Fruit fly (Drosophila melanogaster) whole organism, embryonic: ENCODE results near the gene Cht5.

Source experiments
- Atf6 ChIP-seq: fragments of 200-800 bp; sonication (Bioruptor generic); IDR thresholded peaks from 2 replicates; pipeline ENCODE4 v1.3.6; 2022; ENCODE audit warnings: missing biosample characterization, missing genetic modification characterization
- CG11247 ChIP-seq: fragments of 200-800 bp; sonication (Bioruptor generic); IDR thresholded peaks from 2 replicates; pipeline ENCODE4 v1.3.6; 2022; ENCODE audit warnings: missing biosample characterization, missing genetic modification characterization
- CG13894 ChIP-seq: fragments of 200-800 bp; sonication (Bioruptor generic); optimal IDR thresholded peaks from 3 replicates; lab custom pipeline; 2018; ENCODE audit warnings: missing biosample characterization, mild to moderate bottlenecking, missing genetic modification characterization, moderate library complexity
- CG1602 ChIP-seq: fragments of 200-800 bp; sonication (Bioruptor generic); optimal IDR thresholded peaks from 3 replicates; lab custom pipeline; 2016; ENCODE audit warnings: missing biosample characterization, missing genetic modification characterization
- CG17359 ChIP-seq: fragments of 200-800 bp; sonication (Bioruptor generic); optimal IDR thresholded peaks from 3 replicates; lab custom pipeline; 2018; ENCODE audit warnings: missing biosample characterization, mild to moderate bottlenecking, missing genetic modification characterization, moderate library complexity
- CG17802 ChIP-seq: fragments of 200-800 bp; sonication (Bioruptor generic); optimal IDR thresholded peaks from 2 replicates; lab custom pipeline; 2018; ENCODE audit warnings: missing biosample characterization, mild to moderate bottlenecking, missing genetic modification characterization, moderate library complexity
- CG17829 ChIP-seq: fragments of 200-800 bp; optimal IDR thresholded peaks from 2 replicates; lab custom pipeline; 2019; ENCODE audit warnings: missing biosample characterization, mild to moderate bottlenecking, missing genetic modification characterization, moderate library complexity
- CG2120 ChIP-seq: fragments of 200-800 bp; sonication (Bioruptor generic); optimal IDR thresholded peaks from 3 replicates; lab custom pipeline; 2016; ENCODE audit warnings: missing biosample characterization, missing genetic modification characterization
- CG2202 ChIP-seq: fragments of 200-800 bp; sonication (Bioruptor generic); optimal IDR thresholded peaks from 2 replicates; lab custom pipeline; 2018; ENCODE audit warnings: missing biosample characterization, mild to moderate bottlenecking, missing genetic modification characterization
- CG30020 ChIP-seq: fragments of 200-800 bp; optimal IDR thresholded peaks from 2 replicates; lab custom pipeline; 2019; ENCODE audit warnings: missing biosample characterization, mild to moderate bottlenecking, missing genetic modification characterization, moderate library complexity
- CG31365 ChIP-seq: fragments of 200-800 bp; sonication (Bioruptor generic); optimal IDR thresholded peaks from 2 replicates; lab custom pipeline; 2018; ENCODE audit warnings: missing biosample characterization, mild to moderate bottlenecking, missing genetic modification characterization
- CG3281 ChIP-seq: fragments of 200-800 bp; sonication (Bioruptor generic); optimal IDR thresholded peaks from 3 replicates; lab custom pipeline; 2017; ENCODE audit warnings: missing biosample characterization, mild to moderate bottlenecking, missing genetic modification characterization
- CG3726 ChIP-seq: fragments of 200-800 bp; sonication (Bioruptor generic); IDR thresholded peaks from 3 replicates; pipeline ENCODE4, ENCODE4 v1.3.6; 2022; ENCODE audit warnings: missing biosample characterization, missing genetic modification characterization
- CG3838 ChIP-seq: fragments of 200-800 bp; sonication (Bioruptor generic); optimal IDR thresholded peaks from 3 replicates; lab custom pipeline; 2016; ENCODE audit warnings: missing biosample characterization, missing genetic modification characterization
- CG5245 ChIP-seq: fragments of 200-800 bp; sonication (Bioruptor generic); optimal IDR thresholded peaks from 3 replicates; lab custom pipeline; 2016; ENCODE audit warnings: missing biosample characterization, missing genetic modification characterization
- CG7963 ChIP-seq: fragments of 200-800 bp; sonication (Bioruptor generic); IDR thresholded peaks from 3 replicates; pipeline ENCODE4 v1.3.6; 2022; ENCODE audit warnings: missing biosample characterization, missing genetic modification characterization; ENCODE audit not compliant: partially characterized antibody
- CG7987 ChIP-seq: fragments of 200-800 bp; sonication (Bioruptor generic); optimal IDR thresholded peaks from 2 replicates; lab custom pipeline; 2018; ENCODE audit warnings: missing biosample characterization, mild to moderate bottlenecking, missing genetic modification characterization, moderate library complexity
- CG8765 ChIP-seq: fragments of 200-800 bp; sonication (Bioruptor generic); IDR thresholded peaks from 2 replicates; pipeline ENCODE4 v1.3.6; 2022; ENCODE audit warnings: missing biosample characterization, missing genetic modification characterization
- Deaf1 ChIP-seq: fragments of 200-800 bp; optimal IDR thresholded peaks from 3 replicates; lab custom pipeline; 2019; ENCODE audit warnings: missing biosample characterization, mild to moderate bottlenecking, missing genetic modification characterization, moderate library complexity
- Doc3 ChIP-seq: fragments of 200-800 bp; sonication (Bioruptor generic); IDR thresholded peaks from 3 replicates; pipeline ENCODE4 v1.3.6; 2022; ENCODE audit warnings: missing biosample characterization, missing genetic modification characterization; ENCODE audit not compliant: partially characterized antibody
- Dref ChIP-seq: fragments of 200-800 bp; sonication (Bioruptor generic); IDR thresholded peaks from 2 replicates; pipeline ENCODE4 v1.3.6; 2022; ENCODE audit warnings: missing biosample characterization, missing genetic modification characterization
- Hmx ChIP-seq: fragments of 200-800 bp; sonication (Bioruptor generic); optimal IDR thresholded peaks from 2 replicates; lab custom pipeline; 2016; ENCODE audit warnings: missing biosample characterization, missing genetic modification characterization
- MBD-R2 ChIP-seq: fragments of 200-800 bp; sonication (Bioruptor generic); IDR thresholded peaks from 2 replicates; pipeline ENCODE4 v1.3.6; 2022; ENCODE audit warnings: missing biosample characterization, missing genetic modification characterization
- MESR4 ChIP-seq: fragments of 200-800 bp; sonication (Bioruptor generic); optimal IDR thresholded peaks from 2 replicates; lab custom pipeline; 2018; ENCODE audit warnings: missing biosample characterization, mild to moderate bottlenecking, missing genetic modification characterization, moderate library complexity
- NK7.1 ChIP-seq: fragments of 200-800 bp; sonication (Bioruptor generic); optimal IDR thresholded peaks from 3 replicates; lab custom pipeline; 2016; ENCODE audit warnings: missing biosample characterization, missing genetic modification characterization
- PHDP ChIP-seq: fragments of 200-800 bp; sonication (Bioruptor generic); optimal IDR thresholded peaks from 3 replicates; lab custom pipeline; 2018; ENCODE audit warnings: missing biosample characterization, mild to moderate bottlenecking, missing genetic modification characterization, moderate library complexity
- Side ChIP-seq: fragments of 200-800 bp; sonication (Bioruptor generic); optimal IDR thresholded peaks from 2 replicates; lab custom pipeline; 2016; ENCODE audit warnings: missing biosample characterization, missing genetic modification characterization
- Six4 ChIP-seq: fragments of 200-800 bp; sonication (Bioruptor generic); optimal IDR thresholded peaks from 2 replicates; lab custom pipeline; 2016; ENCODE audit warnings: missing biosample characterization, missing genetic modification characterization
- ab ChIP-seq: fragments of 200-800 bp; sonication (Bioruptor generic); optimal IDR thresholded peaks from 2 replicates; lab custom pipeline; 2016; ENCODE audit warnings: missing biosample characterization, missing genetic modification characterization
- ap ChIP-seq: fragments of 200-800 bp; sonication (Bioruptor generic); IDR thresholded peaks from 2 replicates; pipeline ENCODE4 v1.3.6; 2022; ENCODE audit warnings: missing biosample characterization, missing genetic modification characterization
- ara ChIP-seq: fragments of 200-800 bp; sonication (Bioruptor generic); IDR thresholded peaks from 2 replicates; pipeline ENCODE4 v1.3.6; 2022; ENCODE audit warnings: missing biosample characterization, missing genetic modification characterization
- ash1 ChIP-seq: fragments of 200-800 bp; sonication (Bioruptor generic); optimal IDR thresholded peaks from 2 replicates; lab custom pipeline; 2018; ENCODE audit warnings: missing biosample characterization, mild to moderate bottlenecking, missing genetic modification characterization
- ato ChIP-seq: fragments of 200-800 bp; sonication (Bioruptor generic); IDR thresholded peaks from 2 replicates; pipeline ENCODE4 v1.3.6; 2022; ENCODE audit warnings: missing biosample characterization, missing genetic modification characterization; ENCODE audit not compliant: partially characterized antibody
- bbx ChIP-seq: fragments of 200-800 bp; sonication (Bioruptor generic); IDR thresholded peaks from 2 replicates; pipeline ENCODE4 v1.3.6; 2022; ENCODE audit warnings: missing biosample characterization, missing genetic modification characterization; ENCODE audit not compliant: partially characterized antibody
- btn ChIP-seq: fragments of 200-800 bp; sonication (Bioruptor generic); optimal IDR thresholded peaks from 2 replicates; lab custom pipeline; 2016; ENCODE audit warnings: missing biosample characterization, missing genetic modification characterization
- cad ChIP-seq: fragments of >200 bp; optimal IDR thresholded peaks from 2 replicates; lab custom pipeline; 2017; ENCODE audit warnings: missing biosample characterization, missing genetic modification characterization
- crp ChIP-seq, 2 experiments: fragments of 200-800 bp; sonication (Bioruptor generic); optimal IDR thresholded peaks; 2 replicates in 1 of 2; 3 replicates in 1 of 2; lab custom pipeline; 2017; ENCODE audit warnings: missing biosample characterization in 2 of 2, missing genetic modification characterization in 2 of 2, mild to moderate bottlenecking in 1 of 2, moderate library complexity in 1 of 2
- cwo ChIP-seq: fragments of 200-800 bp; sonication (Bioruptor generic); optimal IDR thresholded peaks from 3 replicates; lab custom pipeline; 2017; ENCODE audit warnings: missing biosample characterization, missing genetic modification characterization, mild to moderate bottlenecking, moderate library complexity, missing genetic modification reagents
- dmrt11E ChIP-seq: fragments of 200-800 bp; sonication (Bioruptor generic); optimal IDR thresholded peaks from 3 replicates; lab custom pipeline; 2018; ENCODE audit warnings: missing biosample characterization, mild to moderate bottlenecking, missing genetic modification characterization, moderate library complexity
- gfzf ChIP-seq: fragments of 200-800 bp; sonication (Bioruptor generic); optimal IDR thresholded peaks from 2 replicates; lab custom pipeline; 2016; ENCODE audit warnings: missing biosample characterization, mild to moderate bottlenecking, missing genetic modification characterization, moderate library complexity
- grn ChIP-seq: fragments of 200-800 bp; sonication (Bioruptor generic); optimal IDR thresholded peaks from 3 replicates; lab custom pipeline; 2017; ENCODE audit warnings: missing biosample characterization, missing genetic modification characterization
- h ChIP-seq: fragments of >200 bp; optimal IDR thresholded peaks from 2 replicates; lab custom pipeline; 2017
- ham ChIP-seq: fragments of 200-800 bp; sonication (Bioruptor generic); IDR thresholded peaks from 2 replicates; pipeline ENCODE4 v1.3.6; 2022; ENCODE audit warnings: missing biosample characterization, missing genetic modification characterization
- hbn ChIP-seq: fragments of 200-800 bp; sonication (Bioruptor generic); IDR thresholded peaks from 2 replicates; pipeline ENCODE4 v1.3.6; 2022; ENCODE audit warnings: missing biosample characterization, missing genetic modification characterization; ENCODE audit not compliant: partially characterized antibody
- lbe ChIP-seq: fragments of 200-800 bp; sonication (Bioruptor generic); optimal IDR thresholded peaks from 2 replicates; lab custom pipeline; 2016; ENCODE audit warnings: missing biosample characterization, mild to moderate bottlenecking, missing genetic modification characterization
- pnt ChIP-seq: fragments of 200-800 bp; sonication (Bioruptor generic); optimal IDR thresholded peaks from 3 replicates; lab custom pipeline; 2016; ENCODE audit warnings: missing biosample characterization, missing genetic modification characterization
- schlank ChIP-seq: fragments of 200-800 bp; sonication (Bioruptor generic); optimal IDR thresholded peaks from 2 replicates; lab custom pipeline; 2018; ENCODE audit warnings: missing biosample characterization, mild to moderate bottlenecking, missing genetic modification characterization
- tin ChIP-seq: fragments of 200-800 bp; sonication (Bioruptor generic); optimal IDR thresholded peaks from 3 replicates; lab custom pipeline; 2016; ENCODE audit warnings: missing biosample characterization, missing genetic modification characterization
- tio ChIP-seq: fragments of 200-800 bp; sonication (Bioruptor generic); optimal IDR thresholded peaks from 2 replicates; lab custom pipeline; 2017; ENCODE audit warnings: missing biosample characterization, missing genetic modification characterization, inconsistent platforms
- zfh2 ChIP-seq: fragments of 200-800 bp; sonication (Bioruptor generic); optimal IDR thresholded peaks from 2 replicates; lab custom pipeline; 2016; ENCODE audit warnings: missing biosample characterization, missing genetic modification characterization

Gene Cht5

dm6 chr3R:13817480-13818305, 50.3 kb downstream of the Cht5 start (continued):
- TF ChIP-seq btn (GFP tag; lab: Kevin White, UChicago) = no peak
- peak; percentile 22 for TF ChIP-seq cwo (GFP tag; lab: Kevin White, UChicago)
- TF ChIP-seq ab = no peak
- no peak for TF ChIP-seq NK7.1 (GFP tag; lab: Kevin White, UChicago)
- no peak for TF ChIP-seq schlank (tag; lab: Kevin White, UChicago)
- peak; percentile 22 for TF ChIP-seq Side (GFP tag; lab: Kevin White, UChicago)
- no peak for TF ChIP-seq CG3281 (GFP tag; lab: Kevin White, UChicago)
- TF ChIP-seq grn = no peak
- no peak for TF ChIP-seq h (lab: Kevin White, UChicago)
- no peak for TF ChIP-seq ato
- TF ChIP-seq CG1602 (GFP tag; lab: Kevin White, UChicago) = peak; percentile 29
- no peak for TF ChIP-seq CG7963 (GFP tag; lab: Robert Waterston, UW)
- TF ChIP-seq bbx (GFP tag; lab: Robert Waterston, UW) = no peak
- TF ChIP-seq Atf6 (GFP tag; lab: Robert Waterston, UW) = no peak
- TF ChIP-seq CG30020 (tag; lab: Kevin White, UChicago) = peak; percentile 40
- TF ChIP-seq pnt (GFP tag; lab: Kevin White, UChicago) = peak; percentile 56
- TF ChIP-seq MESR4 (GFP tag; lab: Kevin White, UChicago) = no peak
- no peak for TF ChIP-seq Hmx
- TF ChIP-seq ara = peak; percentile 27; the same call in 1 of the 2 replicates
- TF ChIP-seq CG5245 = peak; percentile 35
- no peak for TF ChIP-seq Deaf1 (tag; lab: Kevin White, UChicago)
- peak; percentile 48; the same call in 1 of the 3 replicates for TF ChIP-seq CG3726
- TF ChIP-seq gfzf (GFP tag; lab: Kevin White, UChicago) = no peak
- TF ChIP-seq CG8765 = no peak
- no peak for TF ChIP-seq ham (GFP tag; lab: Robert Waterston, UW)
- TF ChIP-seq CG13894 (tag; lab: Kevin White, UChicago) = no peak
- peak; percentile 57 for TF ChIP-seq CG17829 (tag; lab: Kevin White, UChicago)
- TF ChIP-seq zfh2 (GFP tag; lab: Kevin White, UChicago) = no peak
- peak in 1 of 2 experiments; percentile 9 for TF ChIP-seq crp (GFP tag; optimal IDR thresholded peaks at IDR 0.05; lab: Kevin White, UChicago)
- TF ChIP-seq Dref (GFP tag; lab: Robert Waterston, UW) = no peak
- no peak for TF ChIP-seq CG2202 (tag; lab: Kevin White, UChicago)
- TF ChIP-seq CG3838 (GFP tag; lab: Kevin White, UChicago) = no peak
- TF ChIP-seq ash1 (GFP tag; lab: Kevin White, UChicago) = no peak
- TF ChIP-seq tin (GFP tag; lab: Kevin White, UChicago) = peak; percentile 58
- no peak for TF ChIP-seq dmrt11E
- peak; percentile 36 for TF ChIP-seq Six4
- no peak for TF ChIP-seq hbn (GFP tag; lab: Robert Waterston, UW)
- no peak for TF ChIP-seq lbe (GFP tag; lab: Kevin White, UChicago)
- TF ChIP-seq CG31365 (tag; lab: Kevin White, UChicago) = no peak
- TF ChIP-seq ap = no peak; the same call in 1 of the 2 replicates
- TF ChIP-seq tio (GFP tag; lab: Kevin White, UChicago) = peak; percentile 49
- TF ChIP-seq CG11247 = no peak
- no peak for TF ChIP-seq Doc3 (GFP tag; lab: Robert Waterston, UW)
- peak; percentile 61 for TF ChIP-seq PHDP
- TF ChIP-seq CG7987 (GFP tag; lab: Kevin White, UChicago) = no peak
- peak; percentile 16 for TF ChIP-seq CG17802
- TF ChIP-seq cad (GFP tag; lab: Kevin White, UChicago) = no peak
- TF ChIP-seq CG2120 (GFP tag; lab: Kevin White, UChicago) = no peak
- no peak for TF ChIP-seq MBD-R2 (GFP tag; lab: Robert Waterston, UW)
- peak; percentile 71 for TF ChIP-seq CG17359
